Fruit fly (Drosophila melanogaster) whole organism, embryonic: ENCODE data around the gene Elp5.

Source experiments
- CG10565 ChIP-seq: fragments of 200-800 bp; sonication (Bioruptor generic); optimal IDR thresholded peaks from 3 replicates; lab custom pipeline; 2016; ENCODE audit warnings: missing biosample characterization, mild to moderate bottlenecking, missing genetic modification characterization
- CG14667 ChIP-seq: fragments of 200-800 bp; sonication (Bioruptor generic); IDR thresholded peaks from 2 replicates; pipeline ENCODE4 v1.3.6; 2022; ENCODE audit warnings: missing biosample characterization, missing genetic modification characterization
- CG6854 ChIP-seq: fragments of 200-800 bp; sonication (Bioruptor generic); optimal IDR thresholded peaks from 3 replicates; lab custom pipeline; 2017; ENCODE audit warnings: missing biosample characterization, mild to moderate bottlenecking, missing genetic modification characterization
- NfI ChIP-seq: fragments of 200-800 bp; sonication (Bioruptor generic); optimal IDR thresholded peaks from 3 replicates; lab custom pipeline; 2018; ENCODE audit warnings: missing biosample characterization, mild to moderate bottlenecking, missing genetic modification characterization, moderate library complexity
- Xrp1 ChIP-seq: fragments of 200-800 bp; sonication (Bioruptor generic); IDR thresholded peaks from 2 replicates; pipeline ENCODE4 v1.3.6; 2022; ENCODE audit warnings: missing biosample characterization, missing genetic modification characterization
- sens-2 ChIP-seq: fragments of 200-800 bp; sonication (Bioruptor generic); IDR thresholded peaks from 2 replicates; pipeline ENCODE4 v1.3.6; 2022; ENCODE audit warnings: missing biosample characterization, missing genetic modification characterization

DNA sequence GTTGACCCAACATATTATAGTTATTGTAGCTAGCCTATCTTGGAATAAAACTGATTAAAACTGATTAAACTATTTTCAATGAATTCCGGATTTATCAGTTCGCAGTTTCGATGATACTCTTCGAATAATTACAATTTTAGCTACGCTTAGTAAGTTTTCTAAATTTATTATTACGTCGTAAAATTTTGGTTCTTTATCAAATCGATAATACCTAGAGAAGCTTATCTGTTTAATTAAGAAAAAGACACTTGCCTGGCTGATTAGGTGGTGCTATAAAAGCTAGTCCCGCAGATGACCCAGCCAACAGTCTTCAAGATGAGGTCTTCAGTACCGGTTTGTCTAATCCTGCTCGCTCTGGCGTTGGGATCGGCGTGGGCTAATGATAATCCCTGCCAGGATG is 11.3 kb downstream of the Elp5 start, which contains the start of gene CG32302:
- no peak for TF ChIP-seq NfI (GFP tag; lab: Kevin White, UChicago)
- no peak for TF ChIP-seq sens-2 (GFP tag; lab: Robert Waterston, UW)
- no peak for TF ChIP-seq Xrp1 (GFP tag; lab: Robert Waterston, UW)
- TF ChIP-seq CG10565 (GFP tag; lab: Kevin White, UChicago): no peak
- TF ChIP-seq CG6854 (GFP tag; lab: Kevin White, UChicago): no peak
- TF ChIP-seq CG14667 (GFP tag; lab: Robert Waterston, UW): no peak
